Worm (Caenorhabditis elegans) whole organism, L3 larva: ENCODE data around the gene kcc-1.

ENCODE experiments used
- ZK546.5 ChIP-seq: sonication (generic microtip); optimal IDR thresholded peaks from 2 replicates; lab custom pipeline; 2017; ENCODE audit warnings: missing biosample characterization, missing genetic modification characterization
- aly-2 ChIP-seq: fragments of 150-350 bp; optimal IDR thresholded peaks from 2 replicates; lab custom pipeline; 2014; ENCODE audit warnings: missing biosample characterization, missing genetic modification characterization
- ama-1 ChIP-seq: fragments of 150-350 bp; optimal IDR thresholded peaks from 2 replicates; lab custom pipeline; 2018
- ceh-28 ChIP-seq: fragments of 150-350 bp; optimal IDR thresholded peaks from 2 replicates; lab custom pipeline; 2014; ENCODE audit warnings: missing biosample characterization, missing genetic modification reagents, missing genetic modification characterization
- ceh-82 ChIP-seq: fragments of 150-350 bp; optimal IDR thresholded peaks from 2 replicates; lab custom pipeline; 2014; ENCODE audit warnings: missing biosample characterization, missing genetic modification characterization
- ceh-9 ChIP-seq: sonication (generic microtip); optimal IDR thresholded peaks from 2 replicates; lab custom pipeline; 2018; ENCODE audit warnings: missing biosample characterization, missing genetic modification characterization
- daf-12 ChIP-seq: fragments of 150-350 bp; optimal IDR thresholded peaks from 2 replicates; lab custom pipeline; 2014; ENCODE audit warnings: missing biosample characterization, missing genetic modification reagents, missing genetic modification characterization
- egl-27 ChIP-seq: sonication (generic microtip); optimal IDR thresholded peaks from 4 replicates; lab custom pipeline; 2017; ENCODE audit warnings: missing biosample characterization, missing genetic modification reagents, missing genetic modification characterization
- egl-5 ChIP-seq: fragments of 150-350 bp; optimal IDR thresholded peaks from 2 replicates; lab custom pipeline; 2017; ENCODE audit warnings: missing biosample characterization, missing genetic modification reagents, missing genetic modification characterization, inconsistent platforms
- elt-1 ChIP-seq: fragments of 150-350 bp; optimal IDR thresholded peaks from 2 replicates; lab custom pipeline; 2014; ENCODE audit warnings: missing biosample characterization, missing genetic modification characterization
- elt-2 ChIP-seq: sonication (generic microtip); optimal IDR thresholded peaks from 2 replicates; lab custom pipeline; 2016; ENCODE audit warnings: missing genetic modification reagents, mild to moderate bottlenecking, missing genetic modification characterization, missing compliant biosample characterization
- elt-3 ChIP-seq, 3 experiments: fragments of 150-350 bp in 1 of 3; sonication (generic microtip) in 2 of 3; optimal IDR thresholded peaks; 2 replicates in 2 of 3; 4 replicates in 1 of 3; lab custom pipeline; 2014 to 2017; ENCODE audit warnings: missing biosample characterization in 3 of 3, missing genetic modification characterization in 3 of 3
- eor-1 ChIP-seq, 2 experiments: fragments of 150-350 bp; optimal IDR thresholded peaks; 2 replicates each; lab custom pipeline; 2014 to 2018; ENCODE audit warnings: missing biosample characterization in 2 of 2, missing genetic modification characterization in 2 of 2
- fkh-10 ChIP-seq: sonication (generic microtip); optimal IDR thresholded peaks from 2 replicates; lab custom pipeline; 2017; ENCODE audit warnings: missing biosample characterization, missing genetic modification reagents, missing genetic modification characterization
- fkh-2 ChIP-seq: fragments of 150-350 bp; optimal IDR thresholded peaks from 2 replicates; lab custom pipeline; 2014; ENCODE audit warnings: missing biosample characterization, missing genetic modification reagents, missing genetic modification characterization
- fos-1 ChIP-seq: fragments of 150-350 bp; optimal IDR thresholded peaks from 2 replicates; lab custom pipeline; 2014; ENCODE audit warnings: missing biosample characterization, missing genetic modification characterization
- hmg-11 ChIP-seq: sonication (generic microtip); optimal IDR thresholded peaks from 2 replicates; lab custom pipeline; 2016; ENCODE audit warnings: missing genetic modification characterization, missing compliant biosample characterization
- jun-1 ChIP-seq: fragments of 150-350 bp; optimal IDR thresholded peaks from 2 replicates; lab custom pipeline; 2014; ENCODE audit warnings: missing biosample characterization, missing genetic modification reagents, missing genetic modification characterization
- lin-15B ChIP-seq: fragments of 150-350 bp; optimal IDR thresholded peaks from 2 replicates; lab custom pipeline; 2014; ENCODE audit warnings: missing biosample characterization, missing genetic modification characterization
- lin-39 ChIP-seq: fragments of 150-350 bp; optimal IDR thresholded peaks from 2 replicates; lab custom pipeline; 2018; ENCODE audit warnings: missing biosample characterization, missing genetic modification reagents, missing genetic modification characterization
- lsy-12 ChIP-seq: sonication (generic microtip); optimal IDR thresholded peaks from 2 replicates; lab custom pipeline; 2016; ENCODE audit warnings: mild to moderate bottlenecking, missing genetic modification characterization, missing compliant biosample characterization
- mdl-1 ChIP-seq: fragments of 150-350 bp; optimal IDR thresholded peaks from 2 replicates; lab custom pipeline; 2014; ENCODE audit warnings: missing biosample characterization, missing genetic modification characterization
- mml-1 ChIP-seq: fragments of 150-350 bp; sonication (generic microtip); optimal IDR thresholded peaks from 3 replicates; lab custom pipeline; 2014; ENCODE audit warnings: missing biosample characterization, missing genetic modification characterization
- nfya-1 ChIP-seq: sonication (generic microtip); optimal IDR thresholded peaks from 2 replicates; lab custom pipeline; 2017; ENCODE audit warnings: missing genetic modification characterization, mild to moderate bottlenecking, missing compliant biosample characterization, antibody characterized with exemption, moderate library complexity; ENCODE audit not compliant: insufficient read depth
- nhr-11 ChIP-seq: fragments of 150-350 bp; optimal IDR thresholded peaks from 2 replicates; lab custom pipeline; 2014; ENCODE audit warnings: missing biosample characterization, missing genetic modification characterization
- nhr-12 ChIP-seq: fragments of 150-350 bp; optimal IDR thresholded peaks from 2 replicates; lab custom pipeline; 2014; ENCODE audit warnings: missing biosample characterization, missing genetic modification characterization
- nhr-23 ChIP-seq: fragments of 150-350 bp; optimal IDR thresholded peaks from 2 replicates; lab custom pipeline; 2014; ENCODE audit warnings: missing biosample characterization, missing genetic modification reagents, missing genetic modification characterization
- nhr-237 ChIP-seq: fragments of 150-350 bp; optimal IDR thresholded peaks from 2 replicates; lab custom pipeline; 2014; ENCODE audit warnings: missing biosample characterization, missing genetic modification characterization
- nhr-25 ChIP-seq: sonication (generic microtip); optimal IDR thresholded peaks from 2 replicates; lab custom pipeline; 2017; ENCODE audit warnings: missing biosample characterization, missing genetic modification characterization
- nhr-28 ChIP-seq: fragments of 150-350 bp; optimal IDR thresholded peaks from 2 replicates; lab custom pipeline; 2014; ENCODE audit warnings: missing biosample characterization, missing genetic modification characterization
- nhr-43 ChIP-seq: sonication (generic microtip); optimal IDR thresholded peaks from 2 replicates; lab custom pipeline; 2016; ENCODE audit warnings: mild to moderate bottlenecking, missing genetic modification characterization, missing compliant biosample characterization; ENCODE audit not compliant: poor library complexity, severe bottlenecking
- nhr-67 ChIP-seq: fragments of 150-350 bp; optimal IDR thresholded peaks from 2 replicates; lab custom pipeline; 2014; ENCODE audit warnings: missing biosample characterization, missing genetic modification characterization
- nhr-77 ChIP-seq: fragments of 150-350 bp; optimal IDR thresholded peaks from 2 replicates; lab custom pipeline; 2014; ENCODE audit warnings: missing biosample characterization, missing genetic modification characterization
- pha-4 ChIP-seq: fragments of 150-350 bp; optimal IDR thresholded peaks from 2 replicates; lab custom pipeline; 2014; ENCODE audit warnings: missing biosample characterization, missing genetic modification reagents, missing genetic modification characterization
- pqm-1 ChIP-seq: fragments of 150-350 bp; optimal IDR thresholded peaks from 2 replicates; lab custom pipeline; 2017; ENCODE audit warnings: missing biosample characterization, missing genetic modification characterization, inconsistent platforms
- sea-2 ChIP-seq: fragments of 150-350 bp; sonication (generic microtip); optimal IDR thresholded peaks from 4 replicates; lab custom pipeline; 2014; ENCODE audit warnings: missing biosample characterization, missing genetic modification reagents, missing genetic modification characterization
- skn-1 ChIP-seq: fragments of 150-350 bp; optimal IDR thresholded peaks from 2 replicates; lab custom pipeline; 2014; ENCODE audit warnings: missing biosample characterization, missing genetic modification characterization
- snpc-4 ChIP-seq: fragments of 150-350 bp; optimal IDR thresholded peaks from 2 replicates; lab custom pipeline; 2014; ENCODE audit warnings: missing biosample characterization, missing genetic modification characterization
- tbx-2 ChIP-seq: sonication (generic microtip); optimal IDR thresholded peaks from 2 replicates; lab custom pipeline; 2016; ENCODE audit warnings: mild to moderate bottlenecking, missing genetic modification characterization, missing compliant biosample characterization
- unc-39 ChIP-seq: sonication (generic microtip); optimal IDR thresholded peaks from 4 replicates; lab custom pipeline; 2017; ENCODE audit warnings: missing biosample characterization, missing genetic modification characterization
- unc-62 ChIP-seq: fragments of 150-350 bp; sonication (generic microtip); optimal IDR thresholded peaks from 4 replicates; lab custom pipeline; 2014; ENCODE audit warnings: missing biosample characterization, missing genetic modification reagents, missing genetic modification characterization
- zag-1 ChIP-seq: fragments of 150-350 bp; optimal IDR thresholded peaks from 2 replicates; lab custom pipeline; 2014; ENCODE audit warnings: missing biosample characterization, missing genetic modification characterization
- ztf-4 ChIP-seq: fragments of 150-350 bp; optimal IDR thresholded peaks from 2 replicates; lab custom pipeline; 2014; ENCODE audit warnings: missing biosample characterization, missing genetic modification characterization

The kcc-1 gene

ce11 chrIV:7227072-7227471 is 21.0 kb downstream of the kcc-1 start, which contains the start of gene R13A1.10:
Gene R13A1.10, minus strand, starts transcription at chrIV:7227172.
- no peak for TF ChIP-seq nhr-28 (tag; lab: Kevin White, UChicago)

DNA sequence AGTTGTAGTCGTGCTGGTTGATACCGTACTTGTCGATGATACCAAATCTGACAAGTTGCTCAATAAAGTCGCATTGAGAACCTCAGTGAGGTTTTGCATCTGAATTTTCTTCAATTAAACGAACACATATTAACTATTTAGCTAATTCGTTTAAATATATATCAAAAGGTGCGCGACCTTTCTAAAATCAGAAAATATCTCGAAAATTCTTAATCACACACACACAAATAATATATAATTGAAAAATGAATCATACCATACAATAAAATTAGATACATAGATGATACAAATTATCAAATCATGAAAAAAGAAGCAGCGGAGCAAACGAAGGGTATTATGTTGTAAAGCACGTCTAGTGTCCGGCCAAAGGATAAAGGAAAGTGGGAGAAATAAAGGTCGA is 22.1 kb downstream of the kcc-1 start, which contains the start of gene D2024.5:
Gene D2024.5 (minus strand): TSS at position 101 of the 400 bp plus-strand sequence.
- TF ChIP-seq ama-1, result no peak
- TF ChIP-seq nhr-12 (tag; lab: Kevin White, UChicago), result no peak
- TF ChIP-seq jun-1, result no peak
- TF ChIP-seq fkh-10 (GFP tag; lab: Kevin White, UChicago), result no peak
- TF ChIP-seq nhr-237 (tag; lab: Kevin White, UChicago), result no peak
- no peak for TF ChIP-seq nhr-67 (tag; lab: Kevin White, UChicago)
- TF ChIP-seq unc-39 (tag; lab: Kevin White, UChicago), result no peak
- no peak for TF ChIP-seq ZK546.5 (tag; lab: Kevin White, UChicago)
- TF ChIP-seq nhr-77 (tag; lab: Kevin White, UChicago), result no peak
- no peak for TF ChIP-seq nhr-23 (tag; lab: Kevin White, UChicago)
- TF ChIP-seq tbx-2 (tag; lab: Kevin White, UChicago), result no peak
- TF ChIP-seq egl-27 (tag; lab: Kevin White, UChicago), result no peak
- no peak for TF ChIP-seq elt-1 (tag; lab: Kevin White, UChicago)
- TF ChIP-seq ztf-4 (tag; lab: Kevin White, UChicago), result no peak
- TF ChIP-seq pqm-1 (tag; lab: Kevin White, UChicago), result no peak
- no peak for TF ChIP-seq hmg-11 (tag; lab: Kevin White, UChicago)
- no peak for TF ChIP-seq lsy-12 (tag; lab: Kevin White, UChicago)

- TF ChIP-seq jun-1 (peak; percentile 28), hmg-11 (tag; lab: Kevin White, UChicago) (peak; percentile 72), snpc-4 (peak; percentile 80), lin-15B (tag; lab: Kevin White, UChicago) (peak; percentile 88), fos-1 (tag; lab: Kevin White, UChicago) (peak; percentile 50), egl-5 (peak; percentile 52), ceh-9 (no peak), nfya-1 (tag; lab: Kevin White, UChicago) (peak; percentile 68), ZK546.5 (tag; lab: Kevin White, UChicago) (no peak), nhr-25 (peak; percentile 44), skn-1 (no peak), ceh-82 (tag; lab: Kevin White, UChicago) (peak; percentile 35), pqm-1 (tag; lab: Kevin White, UChicago) (peak; percentile 53), nhr-23 (tag; lab: Kevin White, UChicago) (peak; percentile 82), egl-27 (tag; lab: Kevin White, UChicago) (no peak), daf-12 (tag; lab: Kevin White, UChicago) (no peak), sea-2 (GFP tag; lab: Kevin White, UChicago) (no peak), elt-3 (tag; optimal IDR thresholded peaks at IDR 0.05; lab: Kevin White, UChicago) (no peak), pha-4 (tag; lab: Kevin White, UChicago) (peak; percentile 92), mml-1 (tag; lab: Kevin White, UChicago) (no peak), ceh-28 (tag; lab: Kevin White, UChicago) (peak; percentile 73), elt-2 (tag; lab: Kevin White, UChicago) (peak; percentile 33)
These were observed 24.1 kb downstream of the kcc-1 start, which contains the start of gene cap-1 for ce11 chrIV:7230198-7230597. Gene cap-1, minus strand, starts transcription at chrIV:7230223.

DNA sequence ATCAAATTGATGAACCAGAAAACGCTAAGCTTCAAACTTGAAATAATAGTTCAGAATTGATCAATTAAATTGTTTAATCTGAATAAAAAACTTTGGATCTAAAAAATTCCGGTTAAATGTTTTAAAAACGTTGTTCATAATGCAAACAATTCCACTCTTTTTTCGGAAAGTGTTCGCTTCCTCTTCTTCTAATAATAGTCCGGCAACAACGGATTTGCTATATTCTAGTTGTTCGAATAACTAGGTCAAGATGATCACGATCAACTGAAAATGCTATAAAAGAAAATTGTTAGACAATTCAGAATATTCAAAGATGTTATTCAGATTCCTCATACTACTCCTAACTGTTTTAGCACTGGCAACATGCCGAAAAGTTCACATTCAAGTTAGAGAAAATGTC is 24.9 kb downstream of the kcc-1 start, which contains the start of gene D2024.4:
Gene D2024.4 (plus strand): TSS at position 301 of the 400 bp plus-strand sequence.
- TF ChIP-seq nhr-11 (tag; lab: Kevin White, UChicago), result no peak
- TF ChIP-seq, all 47 proteins: peak for 0

DNA sequence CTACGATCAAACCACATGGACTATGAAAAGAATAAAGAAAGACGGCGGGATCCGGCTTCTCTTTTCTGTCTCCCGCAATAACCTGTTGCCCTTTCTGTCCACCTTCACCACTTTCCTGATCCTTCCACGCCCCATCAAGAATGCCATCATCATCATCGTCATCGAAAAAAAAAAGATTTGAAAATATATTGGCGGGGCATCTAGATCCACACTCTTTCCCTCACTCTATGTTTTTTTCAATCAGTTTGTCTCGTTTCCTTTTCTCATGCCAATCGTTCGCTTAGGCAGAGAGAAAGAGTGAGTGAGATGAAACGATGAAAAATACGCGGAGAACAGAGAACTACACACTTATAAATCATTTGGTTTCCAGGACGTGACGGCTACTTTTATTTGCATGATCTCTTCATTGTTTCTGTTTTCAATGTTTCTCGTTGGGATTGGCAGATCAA is 27.5 kb downstream of the kcc-1 start:
- no peak for TF ChIP-seq elt-2 (tag; lab: Kevin White, UChicago)
- TF ChIP-seq lin-39 (tag; lab: Kevin White, UChicago), result peak; percentile 7
- peak; percentile 72 for TF ChIP-seq nhr-43
- TF ChIP-seq nhr-77 (tag; lab: Kevin White, UChicago), result no peak
- no peak for TF ChIP-seq lsy-12 (tag; lab: Kevin White, UChicago)
- TF ChIP-seq ceh-82 (tag; lab: Kevin White, UChicago), result no peak
- TF ChIP-seq fkh-2, result no peak
- no peak for TF ChIP-seq pha-4 (tag; lab: Kevin White, UChicago)
- TF ChIP-seq snpc-4, result no peak
- no peak for TF ChIP-seq ZK546.5 (tag; lab: Kevin White, UChicago)
- no peak for TF ChIP-seq sea-2 (GFP tag; lab: Kevin White, UChicago)
- no peak for TF ChIP-seq zag-1 (tag; lab: Kevin White, UChicago)
- TF ChIP-seq elt-1 (tag; lab: Kevin White, UChicago), result no peak
- no peak for TF ChIP-seq eor-1 (tag; optimal IDR thresholded peaks at IDR 0.05; lab: Kevin White, UChicago)
- no peak for TF ChIP-seq unc-39 (tag; lab: Kevin White, UChicago)
- TF ChIP-seq egl-5, result peak; percentile 57
- TF ChIP-seq aly-2 (tag; lab: Kevin White, UChicago), result no peak
- TF ChIP-seq tbx-2 (tag; lab: Kevin White, UChicago), result no peak
- no peak for TF ChIP-seq mml-1 (tag; lab: Kevin White, UChicago)
- TF ChIP-seq nfya-1 (tag; lab: Kevin White, UChicago), result peak; percentile 19
- TF ChIP-seq mdl-1 (tag; lab: Kevin White, UChicago), result no peak
- no peak for TF ChIP-seq unc-62
- no peak for TF ChIP-seq fos-1 (tag; lab: Kevin White, UChicago)
